Worm (Caenorhabditis elegans) whole organism, early embryonic: Measurements from ENCODE around the gene T21C9.13.

ENCODE experiments used
- B0310.2 ChIP-seq: sonication (generic microtip); optimal IDR thresholded peaks from 2 replicates; lab custom pipeline; 2016; ENCODE audit warnings: mild to moderate bottlenecking, missing genetic modification characterization, missing compliant biosample characterization
- F13C5.2 ChIP-seq: sonication (generic microtip); optimal IDR thresholded peaks from 2 replicates; lab custom pipeline; 2017; ENCODE audit warnings: mild to moderate bottlenecking, missing genetic modification characterization, inconsistent platforms, missing compliant biosample characterization
- aly-1 ChIP-seq: sonication (generic microtip); optimal IDR thresholded peaks from 2 replicates; lab custom pipeline; 2016; ENCODE audit warnings: missing genetic modification characterization, missing compliant biosample characterization
- ama-1 ChIP-seq: fragments of 150-350 bp; optimal IDR thresholded peaks from 2 replicates; lab custom pipeline; 2014
- ceh-13 ChIP-seq: fragments of 200-800 bp; sonication (Bioruptor generic); optimal IDR thresholded peaks from 2 replicates; lab custom pipeline; 2018; ENCODE audit warnings: mild to moderate bottlenecking, missing genetic modification characterization, missing compliant biosample characterization
- ceh-36 ChIP-seq: sonication (generic microtip); optimal IDR thresholded peaks from 2 replicates; lab custom pipeline; 2016; ENCODE audit warnings: missing genetic modification characterization, inconsistent platforms, missing compliant biosample characterization
- ets-7 ChIP-seq: sonication (generic microtip); optimal IDR thresholded peaks from 2 replicates; lab custom pipeline; 2016; ENCODE audit warnings: missing genotype, missing genetic modification characterization, missing compliant biosample characterization
- flt-1 ChIP-seq: fragments of 200-800 bp; sonication (Bioruptor generic); IDR thresholded peaks from 2 replicates; pipeline ENCODE4 v1.3.6; 2022; ENCODE audit warnings: missing genetic modification characterization, missing compliant biosample characterization
- hmbx-1 ChIP-seq: sonication (generic microtip); optimal IDR thresholded peaks from 2 replicates; lab custom pipeline; 2016; ENCODE audit warnings: mild to moderate bottlenecking, missing genetic modification characterization, missing compliant biosample characterization
- hmg-4 ChIP-seq: fragments of 200-800 bp; sonication (Bioruptor generic); optimal IDR thresholded peaks from 2 replicates; lab custom pipeline; 2018; ENCODE audit warnings: mild to moderate bottlenecking, missing genetic modification characterization, missing compliant biosample characterization
- hnd-1 ChIP-seq: sonication (generic microtip); optimal IDR thresholded peaks from 2 replicates; lab custom pipeline; 2016; ENCODE audit warnings: missing genetic modification characterization, missing compliant biosample characterization
- pes-1 ChIP-seq: fragments of 200-800 bp; sonication (Bioruptor generic); IDR thresholded peaks from 2 replicates; pipeline ENCODE4 v1.3.6; 2022; ENCODE audit warnings: missing genetic modification reagents, missing genetic modification characterization, missing compliant biosample characterization
- scrt-1 ChIP-seq: fragments of 200-800 bp; sonication (Bioruptor generic); IDR thresholded peaks from 2 replicates; pipeline ENCODE4 v1.3.6; 2022; ENCODE audit warnings: missing genetic modification characterization, missing compliant biosample characterization
- sea-1 ChIP-seq: fragments of 200-800 bp; sonication (Bioruptor generic); conservative IDR thresholded peaks from 2 replicates; pipeline ENCODE4 v1.3.6; 2022; ENCODE audit warnings: missing genetic modification characterization, missing compliant biosample characterization
- tbx-11 ChIP-seq: fragments of 200-800 bp; sonication (Bioruptor generic); IDR thresholded peaks from 2 replicates; pipeline ENCODE4 v1.3.6; 2022; ENCODE audit warnings: missing genetic modification characterization, missing compliant biosample characterization
- tbx-37 ChIP-seq: fragments of 200-800 bp; sonication (Bioruptor generic); conservative IDR thresholded peaks from 2 replicates; pipeline ENCODE4 v1.3.6; 2022; ENCODE audit warnings: missing genetic modification reagents, missing genetic modification characterization, missing compliant biosample characterization
- tra-4 ChIP-seq: sonication (generic microtip); optimal IDR thresholded peaks from 2 replicates; lab custom pipeline; 2017; ENCODE audit warnings: missing genetic modification characterization, missing compliant biosample characterization

Gene T21C9.13

DNA sequence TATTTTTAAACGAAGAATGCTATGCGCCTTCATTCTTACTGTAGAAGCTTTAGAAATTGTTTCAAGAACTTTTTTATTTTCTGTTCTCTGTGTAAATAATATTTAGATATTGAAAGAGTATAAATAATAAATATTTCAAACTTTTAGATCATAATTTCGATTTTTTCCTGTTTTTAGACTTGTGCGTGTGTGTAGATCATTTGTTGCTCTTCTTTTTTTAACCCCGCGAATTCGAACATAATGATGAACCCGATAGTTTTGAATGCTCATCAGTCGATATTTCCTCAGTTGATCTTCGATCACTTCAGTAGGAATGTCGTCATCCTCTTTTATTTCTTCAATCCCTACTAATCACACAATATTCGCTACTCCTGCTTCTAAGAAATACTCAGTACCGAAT is at the start of gene T21C9.13:
TSS of gene T21C9.13 (plus strand) at position 33 of the 400 bp plus-strand sequence.
- TF ChIP-seq pes-1 (GFP tag; lab: Robert Waterston, UW) (no peak), B0310.2 (no peak), F13C5.2 (tag; lab: Kevin White, UChicago) (no peak), ama-1 (lab: Kevin White, UChicago) (no peak), ets-7 (tag; lab: Kevin White, UChicago) (no peak), ceh-13 (GFP tag; lab: Kevin White, UChicago) (no peak), hnd-1 (tag; lab: Kevin White, UChicago) (no peak), tbx-11 (GFP tag; lab: Robert Waterston, UW) (no peak), scrt-1 (GFP tag; lab: Robert Waterston, UW) (no peak), ceh-36 (tag; lab: Kevin White, UChicago) (no peak), hmbx-1 (tag; lab: Kevin White, UChicago) (no peak), tra-4 (tag; lab: Kevin White, UChicago) (no peak), aly-1 (tag; lab: Kevin White, UChicago) (no peak), sea-1 (no peak), flt-1 (GFP tag; lab: Robert Waterston, UW) (no peak), tbx-37 (GFP tag; lab: Robert Waterston, UW) (no peak), hmg-4 (no peak)

DNA sequence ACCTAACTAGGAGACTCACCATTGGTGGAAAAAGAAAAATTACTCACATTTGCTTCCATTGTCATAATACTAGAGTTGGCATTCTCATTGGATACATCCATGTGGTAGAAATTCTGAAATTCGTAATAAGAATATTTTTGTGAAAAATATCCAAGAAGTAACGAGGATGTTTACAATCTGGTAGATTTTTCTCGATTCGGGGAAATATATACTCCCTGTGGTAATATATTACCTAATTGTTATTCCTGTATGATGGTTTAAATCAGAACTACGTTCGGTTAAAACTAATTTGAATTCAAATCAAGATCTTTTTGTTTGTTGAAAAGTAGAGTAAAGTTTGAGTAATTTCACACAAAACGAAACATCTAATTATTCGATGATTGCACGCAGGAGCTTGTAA is 48.1 kb upstream of the T21C9.13 start, which contains the start of gene srd-34:
TSS of gene srd-34 (minus strand) at position 101 of the 400 bp plus-strand sequence.
- TF ChIP-seq flt-1 (GFP tag; lab: Robert Waterston, UW) (no peak), tra-4 (tag; lab: Kevin White, UChicago) (no peak)

ce11 chrV:10549717-10550116 is 47.3 kb upstream of the T21C9.13 start, which contains the start of gene F32G8.2:
Gene F32G8.2 (plus strand): TSS chrV:10550017.
- TF ChIP-seq ets-7 (tag; lab: Kevin White, UChicago) (no peak), hnd-1 (tag; lab: Kevin White, UChicago) (no peak), F13C5.2 (tag; lab: Kevin White, UChicago) (no peak), tbx-37 (GFP tag; lab: Robert Waterston, UW) (no peak), pes-1 (GFP tag; lab: Robert Waterston, UW) (no peak), ceh-13 (GFP tag; lab: Kevin White, UChicago) (no peak), flt-1 (GFP tag; lab: Robert Waterston, UW) (no peak), hmbx-1 (tag; lab: Kevin White, UChicago) (no peak)

- TF ChIP-seq pes-1 (GFP tag; lab: Robert Waterston, UW) (no peak), F13C5.2 (tag; lab: Kevin White, UChicago) (no peak), ceh-13 (GFP tag; lab: Kevin White, UChicago) (no peak), tra-4 (tag; lab: Kevin White, UChicago) (no peak), ama-1 (lab: Kevin White, UChicago) (no peak), tbx-37 (GFP tag; lab: Robert Waterston, UW) (no peak), ceh-36 (tag; lab: Kevin White, UChicago) (no peak), flt-1 (GFP tag; lab: Robert Waterston, UW) (no peak), tbx-11 (GFP tag; lab: Robert Waterston, UW) (no peak), hmg-4 (no peak), ets-7 (tag; lab: Kevin White, UChicago) (no peak), aly-1 (tag; lab: Kevin White, UChicago) (no peak), scrt-1 (GFP tag; lab: Robert Waterston, UW) (no peak)
These were observed 41.8 kb upstream of the T21C9.13 start, which contains the start of gene F32G8.3 for ce11 chrV:10555239-10555638. Gene F32G8.3 (minus strand): TSS chrV:10555339.

DNA sequence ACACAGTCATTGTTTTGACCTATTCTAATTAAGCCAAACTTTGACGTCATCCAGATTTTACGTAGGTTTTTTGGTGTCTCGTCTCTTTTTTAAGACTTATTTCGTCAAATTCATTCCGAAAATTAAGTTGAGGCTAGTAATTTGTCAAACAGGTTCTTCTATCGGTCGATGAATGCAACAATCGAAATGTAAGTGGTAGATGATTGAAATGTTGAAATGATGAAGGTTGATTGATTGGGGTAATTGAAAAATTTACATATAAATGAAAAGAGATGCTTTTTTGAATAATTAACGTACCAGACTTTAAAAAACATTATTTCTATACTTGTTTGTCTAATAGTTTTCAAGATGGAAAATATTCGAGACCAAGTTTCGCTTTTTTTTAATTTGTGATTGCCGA is 40.7 kb upstream of the T21C9.13 start:
- TF ChIP-seq ets-7 (tag; lab: Kevin White, UChicago), result no peak
- TF ChIP-seq ama-1 (lab: Kevin White, UChicago), result no peak
- TF ChIP-seq ceh-13 (GFP tag; lab: Kevin White, UChicago), result no peak
- TF ChIP-seq tra-4 (tag; lab: Kevin White, UChicago), result no peak
- no peak for TF ChIP-seq flt-1 (GFP tag; lab: Robert Waterston, UW)
- TF ChIP-seq pes-1 (GFP tag; lab: Robert Waterston, UW), result no peak
- no peak for TF ChIP-seq hnd-1 (tag; lab: Kevin White, UChicago)
- no peak for TF ChIP-seq scrt-1 (GFP tag; lab: Robert Waterston, UW)
- no peak for TF ChIP-seq tbx-37 (GFP tag; lab: Robert Waterston, UW)
- no peak for TF ChIP-seq B0310.2
- TF ChIP-seq tbx-11 (GFP tag; lab: Robert Waterston, UW), result no peak
- TF ChIP-seq hmg-4, result no peak
- no peak for TF ChIP-seq aly-1 (tag; lab: Kevin White, UChicago)
- no peak for TF ChIP-seq ceh-36 (tag; lab: Kevin White, UChicago)

DNA sequence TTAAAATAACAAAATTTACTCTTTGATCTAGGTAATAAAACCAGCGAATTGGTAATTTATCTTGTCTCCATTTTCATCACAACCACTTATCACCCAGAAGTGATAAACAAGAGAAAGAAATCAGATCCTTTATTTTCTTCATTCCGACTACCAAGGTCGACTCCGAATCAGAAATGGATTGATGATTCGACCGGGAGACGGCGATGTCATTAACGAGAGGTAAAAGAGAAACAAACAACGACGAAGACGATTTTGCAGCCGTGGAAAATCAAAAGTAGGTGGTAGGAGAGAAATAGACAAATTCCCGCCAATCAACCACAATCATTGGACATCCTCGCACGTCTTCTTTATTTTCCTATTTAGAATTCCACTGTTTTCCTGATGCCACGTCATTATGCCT is 40.0 kb upstream of the T21C9.13 start:
- TF ChIP-seq B0310.2, result no peak
- TF ChIP-seq flt-1 (GFP tag; lab: Robert Waterston, UW), result no peak
- no peak for TF ChIP-seq tra-4 (tag; lab: Kevin White, UChicago)
- no peak for TF ChIP-seq sea-1
- no peak for TF ChIP-seq ceh-13 (GFP tag; lab: Kevin White, UChicago)
- TF ChIP-seq ets-7 (tag; lab: Kevin White, UChicago), result no peak
- TF ChIP-seq F13C5.2 (tag; lab: Kevin White, UChicago), result no peak
- no peak for TF ChIP-seq hmg-4
- TF ChIP-seq hnd-1 (tag; lab: Kevin White, UChicago), result no peak
- TF ChIP-seq tbx-37 (GFP tag; lab: Robert Waterston, UW), result no peak
- no peak for TF ChIP-seq scrt-1 (GFP tag; lab: Robert Waterston, UW)
- no peak for TF ChIP-seq tbx-11 (GFP tag; lab: Robert Waterston, UW)
- TF ChIP-seq ceh-36 (tag; lab: Kevin White, UChicago), result no peak
- TF ChIP-seq aly-1 (tag; lab: Kevin White, UChicago), result no peak
- no peak for TF ChIP-seq pes-1 (GFP tag; lab: Robert Waterston, UW)
- TF ChIP-seq ama-1 (lab: Kevin White, UChicago), result no peak
- no peak for TF ChIP-seq hmbx-1 (tag; lab: Kevin White, UChicago)

DNA sequence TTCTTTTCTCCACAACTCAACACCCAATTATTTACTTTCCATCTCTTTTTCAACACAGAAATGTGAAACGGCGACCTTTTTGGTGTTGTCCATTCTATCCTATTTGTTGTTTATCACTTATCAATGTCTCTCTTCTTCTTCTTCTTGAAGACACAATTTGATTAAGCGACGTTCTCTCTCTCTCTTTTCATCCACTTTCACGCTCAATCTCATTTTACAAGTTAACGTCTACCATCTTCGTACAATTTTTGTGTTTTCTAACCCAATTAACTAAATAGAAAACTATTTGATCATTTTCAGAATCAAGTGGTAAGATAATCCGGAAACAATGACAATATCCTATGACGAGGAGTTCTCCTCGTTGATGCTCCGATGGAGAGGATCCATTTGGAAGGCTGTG is 39.4 kb upstream of the T21C9.13 start, which contains the start of gene best-14:
TSS of gene best-14 (plus strand) at position 301 of the 400 bp plus-strand sequence.
- TF ChIP-seq scrt-1 (GFP tag; lab: Robert Waterston, UW), result no peak
- no peak for TF ChIP-seq hnd-1 (tag; lab: Kevin White, UChicago)
- no peak for TF ChIP-seq tra-4 (tag; lab: Kevin White, UChicago)
- TF ChIP-seq ama-1 (lab: Kevin White, UChicago), result no peak
- TF ChIP-seq tbx-37 (GFP tag; lab: Robert Waterston, UW), result no peak
- no peak for TF ChIP-seq aly-1 (tag; lab: Kevin White, UChicago)
- TF ChIP-seq F13C5.2 (tag; lab: Kevin White, UChicago), result no peak
